Worm (Caenorhabditis elegans) whole organism, L2 larva: ENCODE results near the gene tbc-8.

Experiments
- F13H6.1 ChIP-seq: sonication (generic microtip); optimal IDR thresholded peaks from 2 replicates; lab custom pipeline; 2016; ENCODE audit warnings: missing genetic modification characterization, missing compliant biosample characterization
- R02D3.7 ChIP-seq: fragments of 150-350 bp; optimal IDR thresholded peaks from 2 replicates; lab custom pipeline; 2014; ENCODE audit warnings: missing biosample characterization, missing genetic modification characterization
- ceh-16 ChIP-seq: fragments of 150-350 bp; optimal IDR thresholded peaks from 2 replicates; lab custom pipeline; 2014; ENCODE audit warnings: missing biosample characterization, missing genetic modification characterization
- ceh-82 ChIP-seq: fragments of 150-350 bp; optimal IDR thresholded peaks from 2 replicates; lab custom pipeline; 2014; ENCODE audit warnings: missing biosample characterization, missing genetic modification characterization
- fos-1 ChIP-seq: fragments of 150-350 bp; optimal IDR thresholded peaks from 2 replicates; lab custom pipeline; 2014; ENCODE audit warnings: missing biosample characterization, missing genetic modification characterization
- lin-39 ChIP-seq: fragments of 150-350 bp; optimal IDR thresholded peaks from 2 replicates; lab custom pipeline; 2014; ENCODE audit warnings: missing biosample characterization, missing genetic modification reagents, missing genetic modification characterization
- nhr-10 ChIP-seq: sonication (generic microtip); optimal IDR thresholded peaks from 2 replicates; lab custom pipeline; 2017; ENCODE audit warnings: missing biosample characterization, missing genetic modification characterization
- nhr-11 ChIP-seq: fragments of 150-350 bp; optimal IDR thresholded peaks from 2 replicates; lab custom pipeline; 2014; ENCODE audit warnings: missing biosample characterization, missing genetic modification characterization
- nhr-12 ChIP-seq: fragments of 150-350 bp; optimal IDR thresholded peaks from 2 replicates; lab custom pipeline; 2014; ENCODE audit warnings: missing biosample characterization, missing genetic modification characterization
- nhr-25 ChIP-seq: fragments of 150-350 bp; sonication (generic microtip); optimal IDR thresholded peaks from 3 replicates; lab custom pipeline; 2014; ENCODE audit warnings: missing biosample characterization, missing genetic modification characterization
- sma-3 ChIP-seq: sonication (generic microtip); optimal IDR thresholded peaks from 2 replicates; lab custom pipeline; 2016; ENCODE audit warnings: missing genetic modification reagents, missing genetic modification characterization, missing compliant biosample characterization
- unc-39 ChIP-seq: fragments of 150-350 bp; optimal IDR thresholded peaks from 2 replicates; lab custom pipeline; 2014; ENCODE audit warnings: missing biosample characterization, missing genetic modification characterization
- unc-62 ChIP-seq: fragments of 150-350 bp; optimal IDR thresholded peaks from 2 replicates; lab custom pipeline; 2014; ENCODE audit warnings: missing biosample characterization, missing genetic modification reagents, missing genetic modification characterization
- ztf-11 ChIP-seq: sonication (generic microtip); optimal IDR thresholded peaks from 2 replicates; lab custom pipeline; 2017; ENCODE audit warnings: missing biosample characterization, missing genetic modification characterization

DNA sequence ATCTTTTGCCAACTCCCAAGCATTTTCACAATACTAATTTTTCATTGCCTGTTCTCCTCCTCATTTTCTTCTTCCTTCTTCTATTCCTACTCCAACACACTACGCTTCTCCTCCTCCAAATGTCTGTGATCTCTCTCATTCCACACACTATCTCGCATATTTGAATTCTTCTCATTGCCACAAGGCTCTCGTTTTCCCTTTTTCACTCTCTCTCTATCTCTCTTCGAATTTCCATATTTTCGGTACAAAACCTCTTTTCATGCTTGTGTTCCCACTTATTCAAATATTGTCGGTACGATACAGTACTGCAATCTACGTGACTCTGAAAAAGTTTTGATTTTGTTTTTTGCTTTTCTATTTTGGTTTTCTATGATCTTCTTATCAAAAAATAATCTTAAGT, 15.9 kb downstream of the tbc-8 start:
- TF ChIP-seq sma-3 (GFP tag; lab: Kevin White, UChicago): no peak
- no peak for TF ChIP-seq unc-39 (tag; lab: Kevin White, UChicago)
- TF ChIP-seq lin-39 (tag; lab: Kevin White, UChicago): no peak
- TF ChIP-seq F13H6.1: no peak
- TF ChIP-seq nhr-11 (tag; lab: Kevin White, UChicago): no peak
- TF ChIP-seq fos-1 (tag; lab: Kevin White, UChicago): peak; percentile 32
- no peak for TF ChIP-seq ceh-82 (tag; lab: Kevin White, UChicago)
- TF ChIP-seq nhr-12 (tag; lab: Kevin White, UChicago): no peak
- TF ChIP-seq nhr-10 (tag; lab: Kevin White, UChicago): no peak
- no peak for TF ChIP-seq unc-62 (GFP tag; lab: Kevin White, UChicago)
- no peak for TF ChIP-seq nhr-25 (tag; lab: Kevin White, UChicago)
- TF ChIP-seq ceh-16 (tag; lab: Kevin White, UChicago): no peak
- no peak for TF ChIP-seq R02D3.7 (tag; lab: Kevin White, UChicago)
- no peak for TF ChIP-seq ztf-11 (tag; lab: Kevin White, UChicago)
